Worm (Caenorhabditis elegans): ENCODE results near the gene K01D12.10.
"Not testable (repeated sequence)": the region's sequence is repeated elsewhere in the genome, so short reads cannot be mapped to it uniquely, and the experiment has no call there.

K01D12.10 gene

ce11 chrV:12405929-12406328, at the start of gene K01D12.10:
Gene K01D12.10, plus strand, starts transcription at chrV:12406229.
- TF ChIP-seq dao-5 (tag; optimal IDR thresholded peaks at IDR 0.05) (no peak), him-1 (tag; optimal IDR thresholded peaks at IDR 0.05) (no peak), W03F9.2 (tag; optimal IDR thresholded peaks at IDR 0.05) (no peak)

- TF ChIP-seq dao-5 (tag; optimal IDR thresholded peaks at IDR 0.05) (no peak), him-1 (tag; optimal IDR thresholded peaks at IDR 0.05) (no peak), W03F9.2 (tag; optimal IDR thresholded peaks at IDR 0.05) (no peak)
Observed at ce11 chrV:12357632-12358031, 48.4 kb upstream of the K01D12.10 start.

ce11 chrV:12358347-12358746, 47.7 kb upstream of the K01D12.10 start, which contains the start of gene F23H12.5:
Gene F23H12.5, plus strand, starts transcription at chrV:12358647.
- TF ChIP-seq him-1 (tag; optimal IDR thresholded peaks at IDR 0.05): no peak
- no peak for TF ChIP-seq W03F9.2 (tag; optimal IDR thresholded peaks at IDR 0.05)
- no peak for TF ChIP-seq dao-5 (tag; optimal IDR thresholded peaks at IDR 0.05)

ce11 chrV:12361644-12362043, 44.4 kb upstream of the K01D12.10 start, which contains the start of gene fipr-1:
Gene fipr-1, minus strand, starts transcription at chrV:12361744.
- TF ChIP-seq dao-5 (tag; optimal IDR thresholded peaks at IDR 0.05) (no peak), W03F9.2 (tag; optimal IDR thresholded peaks at IDR 0.05) (no peak), him-1 (tag; optimal IDR thresholded peaks at IDR 0.05) (no peak)

ce11 chrV:12365104-12365503, 40.9 kb upstream of the K01D12.10 start, which contains the start of gene fipr-2:
Gene fipr-2, plus strand, starts transcription at chrV:12365348.
- TF ChIP-seq W03F9.2 (tag; optimal IDR thresholded peaks at IDR 0.05): no peak
- no peak for TF ChIP-seq dao-5 (tag; optimal IDR thresholded peaks at IDR 0.05)
- TF ChIP-seq him-1 (tag; optimal IDR thresholded peaks at IDR 0.05): no peak

ce11 chrV:12369437-12369836, 36.6 kb upstream of the K01D12.10 start, which contains the start of gene gcy-13:
Gene gcy-13, minus strand, starts transcription at chrV:12369537.
- TF ChIP-seq him-1 (tag; optimal IDR thresholded peaks at IDR 0.05) (no peak), W03F9.2 (tag; optimal IDR thresholded peaks at IDR 0.05) (no peak), dao-5 (tag; optimal IDR thresholded peaks at IDR 0.05) (no peak)

- TF ChIP-seq dao-5 (tag; optimal IDR thresholded peaks at IDR 0.05) (no peak), him-1 (tag; optimal IDR thresholded peaks at IDR 0.05) (no peak), W03F9.2 (tag; optimal IDR thresholded peaks at IDR 0.05) (no peak)
Observed at ce11 chrV:12371386-12371785, 34.6 kb upstream of the K01D12.10 start, which contains the start of gene F23H12.7. Gene F23H12.7, plus strand, starts transcription at chrV:12371686.

ce11 chrV:12374252-12374651, 31.8 kb upstream of the K01D12.10 start, which contains the start of gene F23H12.10:
Gene F23H12.10, minus strand, starts transcription at chrV:12374263.
- TF ChIP-seq W03F9.2, him-1, dao-5 (tag; optimal IDR thresholded peaks at IDR 0.05): not testable (repeated sequence)

- TF ChIP-seq him-1 (tag; optimal IDR thresholded peaks at IDR 0.05) (no peak), dao-5 (tag; optimal IDR thresholded peaks at IDR 0.05) (no peak)
Observed at ce11 chrV:12377256-12377655, 28.8 kb upstream of the K01D12.10 start, which contains the start of gene K01D12.1. Gene K01D12.1, plus strand, starts transcription at chrV:12377556.

- TF ChIP-seq W03F9.2 (tag; optimal IDR thresholded peaks at IDR 0.05): no peak
- no peak for TF ChIP-seq him-1 (tag; optimal IDR thresholded peaks at IDR 0.05)
- TF ChIP-seq dao-5 (tag; optimal IDR thresholded peaks at IDR 0.05): no peak
Observed at ce11 chrV:12386154-12386553, 19.9 kb upstream of the K01D12.10 start, which contains the start of gene K01D12.15. Gene K01D12.15, plus strand, starts transcription at chrV:12386454.

- TF ChIP-seq dao-5 (tag; optimal IDR thresholded peaks at IDR 0.05) (no peak), W03F9.2 (tag; optimal IDR thresholded peaks at IDR 0.05) (no peak), him-1 (tag; optimal IDR thresholded peaks at IDR 0.05) (no peak)
Observed at ce11 chrV:12395699-12396098, 10.3 kb upstream of the K01D12.10 start, which contains the start of gene twk-14. Gene twk-14, minus strand, starts transcription at chrV:12395706.

- TF ChIP-seq dao-5 (tag; optimal IDR thresholded peaks at IDR 0.05) (no peak), him-1 (tag; optimal IDR thresholded peaks at IDR 0.05) (no peak), W03F9.2 (tag; optimal IDR thresholded peaks at IDR 0.05) (no peak)
Observed at ce11 chrV:12397545-12397944, 8.5 kb upstream of the K01D12.10 start, which contains the start of gene K01D12.5. Gene K01D12.5, plus strand, starts transcription at chrV:12397845.

- TF ChIP-seq dao-5 (tag; optimal IDR thresholded peaks at IDR 0.05): no peak
- no peak for TF ChIP-seq W03F9.2 (tag; optimal IDR thresholded peaks at IDR 0.05)
- TF ChIP-seq him-1 (tag; optimal IDR thresholded peaks at IDR 0.05): no peak
Observed at ce11 chrV:12400677-12401236, 5.3 kb upstream of the K01D12.10 start, which contains the start of the genes K01D12.20 and miga-1. Gene K01D12.20, minus strand, starts transcription at chrV:12400814. Gene miga-1, minus strand, starts transcription at chrV:12400859.

ce11 chrV:12401383-12401782, 4.6 kb upstream of the K01D12.10 start, which contains the start of gene K01D12.7:
Gene K01D12.7, minus strand, starts transcription at chrV:12401483.
- TF ChIP-seq W03F9.2 (tag; optimal IDR thresholded peaks at IDR 0.05): no peak
- TF ChIP-seq him-1 (tag; optimal IDR thresholded peaks at IDR 0.05): no peak
- TF ChIP-seq dao-5 (tag; optimal IDR thresholded peaks at IDR 0.05): no peak

All from whole organism, L4/young adult.